Worm (Caenorhabditis elegans) whole organism, L3 larva: ENCODE measurements around the gene his-5.

Experiments used
- aly-2 ChIP-seq: fragments of 150-350 bp; optimal IDR thresholded peaks from 2 replicates; lab custom pipeline; 2014; ENCODE audit warnings: missing biosample characterization, missing genetic modification characterization
- ceh-82 ChIP-seq: fragments of 150-350 bp; optimal IDR thresholded peaks from 2 replicates; lab custom pipeline; 2014; ENCODE audit warnings: missing biosample characterization, missing genetic modification characterization
- ceh-9 ChIP-seq: sonication (generic microtip); optimal IDR thresholded peaks from 2 replicates; lab custom pipeline; 2018; ENCODE audit warnings: missing biosample characterization, missing genetic modification characterization
- elt-2 ChIP-seq: sonication (generic microtip); optimal IDR thresholded peaks from 2 replicates; lab custom pipeline; 2016; ENCODE audit warnings: missing genetic modification reagents, mild to moderate bottlenecking, missing genetic modification characterization, missing compliant biosample characterization
- fkh-10 ChIP-seq: sonication (generic microtip); optimal IDR thresholded peaks from 2 replicates; lab custom pipeline; 2017; ENCODE audit warnings: missing biosample characterization, missing genetic modification reagents, missing genetic modification characterization
- nhr-11 ChIP-seq: fragments of 150-350 bp; optimal IDR thresholded peaks from 2 replicates; lab custom pipeline; 2014; ENCODE audit warnings: missing biosample characterization, missing genetic modification characterization
- nhr-28 ChIP-seq: fragments of 150-350 bp; optimal IDR thresholded peaks from 2 replicates; lab custom pipeline; 2014; ENCODE audit warnings: missing biosample characterization, missing genetic modification characterization

DNA sequence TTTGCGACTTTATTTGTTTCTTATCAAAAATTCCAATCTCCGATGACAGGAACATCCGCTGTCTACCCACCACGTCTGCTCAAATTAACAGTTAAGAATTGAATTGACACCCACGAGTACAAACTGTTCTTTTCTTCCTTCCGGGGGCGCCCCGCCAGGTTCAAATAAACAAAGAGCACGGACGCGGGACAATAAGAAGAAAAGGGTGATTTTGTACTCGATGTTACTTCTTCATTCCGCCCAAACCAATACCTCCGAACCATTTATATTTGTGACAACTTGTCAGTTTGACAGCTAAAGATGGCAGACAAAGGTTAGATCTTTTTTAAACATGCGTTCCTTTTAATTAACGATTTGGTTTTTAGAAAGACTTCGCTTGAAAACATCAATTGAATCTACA, 9.2 kb upstream of the his-5 start, which contains the start of gene otpl-6:
- no peak for TF ChIP-seq fkh-10 (GFP tag; lab: Kevin White, UChicago)
- no peak for TF ChIP-seq ceh-9 (tag; lab: Kevin White, UChicago)
- TF ChIP-seq nhr-11 (tag; lab: Kevin White, UChicago), result no peak
- TF ChIP-seq elt-2 (tag; lab: Kevin White, UChicago), result no peak
- TF ChIP-seq ceh-82, result no peak
- TF ChIP-seq aly-2 (tag; lab: Kevin White, UChicago), result no peak
- no peak for TF ChIP-seq nhr-28 (tag; lab: Kevin White, UChicago)
